Fruit fly (Drosophila melanogaster) whole organism, prepupa: Measurements from ENCODE around the gene Uxs.
A peak's percentile ranks its signal among the peaks of the same experiment; 100 is the strongest.

Experiments
- CG10669 ChIP-seq: fragments of 200-800 bp; sonication (Bioruptor generic); optimal IDR thresholded peaks from 3 replicates; lab custom pipeline; 2018; ENCODE audit warnings: missing biosample characterization, mild to moderate bottlenecking, missing genetic modification characterization, moderate library complexity
- CG34406 ChIP-seq: fragments of 200-800 bp; sonication (Bioruptor generic); optimal IDR thresholded peaks from 3 replicates; lab custom pipeline; 2016; ENCODE audit warnings: missing biosample characterization, missing genetic modification characterization
- OdsH ChIP-seq: fragments of 200-800 bp; sonication (Bioruptor generic); optimal IDR thresholded peaks from 3 replicates; lab custom pipeline; 2016; ENCODE audit warnings: missing biosample characterization, missing genetic modification characterization
- Smox ChIP-seq: fragments of 200-800 bp; sonication (Bioruptor generic); optimal IDR thresholded peaks from 3 replicates; lab custom pipeline; 2016; ENCODE audit warnings: missing biosample characterization, missing genetic modification characterization
- Sox15 ChIP-seq: fragments of 200-800 bp; sonication (Bioruptor generic); optimal IDR thresholded peaks from 3 replicates; lab custom pipeline; 2016; ENCODE audit warnings: missing biosample characterization, missing genetic modification characterization
- acj6 ChIP-seq: fragments of 200-800 bp; sonication (Bioruptor generic); optimal IDR thresholded peaks from 3 replicates; lab custom pipeline; 2016; ENCODE audit warnings: missing biosample characterization, missing genetic modification characterization
- ss ChIP-seq, 2 experiments: fragments of 200-800 bp; sonication (Bioruptor generic); optimal IDR thresholded peaks; 2 replicates in 1 of 2; 3 replicates in 1 of 2; lab custom pipeline; 2017 to 2018; ENCODE audit warnings: mild to moderate bottlenecking in 2 of 2, missing biosample characterization in 2 of 2, missing genetic modification characterization in 2 of 2, moderate library complexity in 1 of 2

- TF ChIP-seq CG10669 (GFP tag; lab: Kevin White, UChicago) (peak; percentile 16), Sox15 (GFP tag; lab: Kevin White, UChicago) (no peak), ss (GFP tag; optimal IDR thresholded peaks at IDR 0.05; lab: Kevin White, UChicago) (peak in 1 of 2 experiments; percentile 22), acj6 (GFP tag; lab: Kevin White, UChicago) (peak; percentile 28), Smox (GFP tag; lab: Kevin White, UChicago) (peak; percentile 12), CG34406 (peak; percentile 45), OdsH (GFP tag; lab: Kevin White, UChicago) (peak; percentile 17)
Observed at dm6 chr3L:8156199-8156598, 24.5 kb upstream of the Uxs start.
